Worm (Caenorhabditis elegans) whole organism, mixed stage, embryonic: ENCODE results near the gene nhr-34.

Experiments
- blmp-1 ChIP-seq: fragments of 150-350 bp; optimal IDR thresholded peaks from 2 replicates; lab custom pipeline; 2014; ENCODE audit warnings: missing biosample characterization, missing genetic modification characterization
- cnd-1 ChIP-seq: fragments of 200-800 bp; sonication (Bioruptor generic); optimal IDR thresholded peaks from 2 replicates; lab custom pipeline; 2018; ENCODE audit warnings: mild to moderate bottlenecking, missing genetic modification characterization, missing compliant biosample characterization
- mep-1 ChIP-seq: fragments of 150-350 bp; optimal IDR thresholded peaks from 2 replicates; lab custom pipeline; 2017; ENCODE audit warnings: missing biosample characterization, missing genetic modification reagents, missing genetic modification characterization, inconsistent platforms
- nhr-12 ChIP-seq: fragments of 150-350 bp; optimal IDR thresholded peaks from 2 replicates; lab custom pipeline; 2014; ENCODE audit warnings: missing biosample characterization, missing genetic modification characterization
- pha-4 ChIP-seq: fragments of 150-350 bp; optimal IDR thresholded peaks from 2 replicates; lab custom pipeline; 2018; ENCODE audit warnings: missing biosample characterization, missing genetic modification reagents, missing genetic modification characterization
- snpc-4 ChIP-seq: fragments of 150-350 bp; optimal IDR thresholded peaks from 2 replicates; lab custom pipeline; 2014; ENCODE audit warnings: missing biosample characterization, missing genetic modification characterization
- unc-39 ChIP-seq: fragments of 150-350 bp; optimal IDR thresholded peaks from 2 replicates; lab custom pipeline; 2014; ENCODE audit warnings: missing biosample characterization, missing genetic modification characterization
- zip-8 ChIP-seq: fragments of 150-350 bp; optimal IDR thresholded peaks from 2 replicates; lab custom pipeline; 2014; ENCODE audit warnings: missing biosample characterization, missing genetic modification characterization

ce11 chrIV:9683433-9683832 lies 8.0 kb upstream of the nhr-34 start, which contains the start of the genes htas-1 and ZK1251.3:
- no peak for TF ChIP-seq nhr-12
- no peak for TF ChIP-seq unc-39 (tag; lab: Kevin White, UChicago)
- no peak for TF ChIP-seq cnd-1 (tag; lab: Kevin White, UChicago)
- no peak for TF ChIP-seq zip-8 (tag; lab: Kevin White, UChicago)
- TF ChIP-seq pha-4 (tag; lab: Kevin White, UChicago) = no peak
- TF ChIP-seq mep-1 (tag; lab: Kevin White, UChicago) = no peak
- no peak for TF ChIP-seq blmp-1 (tag; lab: Kevin White, UChicago)
- TF ChIP-seq snpc-4 (tag; lab: Kevin White, UChicago) = no peak
